Fruit fly (Drosophila melanogaster) whole organism, adult: ENCODE results near the gene slf.

ENCODE experiments used
- CG11617 ChIP-seq: fragments of 200-800 bp; sonication (Bioruptor generic); optimal IDR thresholded peaks from 2 replicates; lab custom pipeline; 2017; ENCODE audit warnings: mild to moderate bottlenecking, missing biosample characterization, missing genetic modification reagents, missing genetic modification characterization
- CG12768 ChIP-seq: fragments of 200-800 bp; sonication (Bioruptor generic); optimal IDR thresholded peaks from 2 replicates; lab custom pipeline; 2017; ENCODE audit warnings: missing biosample characterization, missing genetic modification characterization, mild to moderate bottlenecking, moderate library complexity, missing genetic modification reagents
- CG14711 ChIP-seq: fragments of 200-800 bp; sonication (Bioruptor generic); optimal IDR thresholded peaks from 2 replicates; lab custom pipeline; 2018; ENCODE audit warnings: missing biosample characterization, mild to moderate bottlenecking, missing genetic modification characterization, moderate library complexity
- CG1620 ChIP-seq: fragments of 200-800 bp; sonication (Bioruptor generic); optimal IDR thresholded peaks from 2 replicates; lab custom pipeline; 2016; ENCODE audit warnings: missing biosample characterization, missing genetic modification characterization
- CG33017 ChIP-seq: fragments of 200-800 bp; sonication (Bioruptor generic); optimal IDR thresholded peaks from 2 replicates; lab custom pipeline; 2018; ENCODE audit warnings: missing biosample characterization, mild to moderate bottlenecking, missing genetic modification characterization, moderate library complexity
- CG5204 ChIP-seq: fragments of 200-800 bp; sonication (Bioruptor generic); optimal IDR thresholded peaks from 2 replicates; lab custom pipeline; 2016; ENCODE audit warnings: missing biosample characterization, missing genetic modification characterization
- CG7045 ChIP-seq: fragments of 200-800 bp; sonication (Bioruptor generic); optimal IDR thresholded peaks from 2 replicates; lab custom pipeline; 2017; ENCODE audit warnings: missing biosample characterization, mild to moderate bottlenecking, missing genetic modification characterization
- CG7101 ChIP-seq: fragments of 200-800 bp; sonication (Bioruptor generic); optimal IDR thresholded peaks from 2 replicates; lab custom pipeline; 2018; ENCODE audit warnings: missing biosample characterization, mild to moderate bottlenecking, missing genetic modification characterization, moderate library complexity
- Clk ChIP-seq: fragments of 200-800 bp; sonication (Bioruptor generic); optimal IDR thresholded peaks from 2 replicates; lab custom pipeline; 2017; ENCODE audit warnings: missing biosample characterization, missing genetic modification characterization
- Crg-1 ChIP-seq: fragments of 200-800 bp; sonication (Bioruptor generic); optimal IDR thresholded peaks from 2 replicates; lab custom pipeline; 2016; ENCODE audit warnings: missing biosample characterization, missing genetic modification characterization
- Hr96 ChIP-seq: fragments of 200-800 bp; sonication (Bioruptor generic); optimal IDR thresholded peaks from 2 replicates; lab custom pipeline; 2016; ENCODE audit warnings: missing biosample characterization, missing genetic modification characterization
- Mnt ChIP-seq: fragments of 200-800 bp; sonication (Bioruptor generic); optimal IDR thresholded peaks from 2 replicates; lab custom pipeline; 2016; ENCODE audit warnings: missing biosample characterization, mild to moderate bottlenecking, missing genetic modification characterization
- bab1 ChIP-seq: fragments of 200-800 bp; sonication (Bioruptor generic); optimal IDR thresholded peaks from 3 replicates; lab custom pipeline; 2019; ENCODE audit warnings: missing biosample characterization, mild to moderate bottlenecking, missing genetic modification characterization, moderate library complexity
- cic ChIP-seq: fragments of 200-800 bp; sonication (Bioruptor generic); optimal IDR thresholded peaks from 2 replicates; lab custom pipeline; 2017; ENCODE audit warnings: missing biosample characterization, mild to moderate bottlenecking, missing genetic modification characterization, moderate library complexity
- cnc ChIP-seq, 2 experiments: fragments of >200 bp; optimal IDR thresholded peaks; 2 replicates each; lab custom pipeline; 2017
- kay ChIP-seq: fragments of 200-800 bp; sonication (Bioruptor generic); peaks from one replicate; lab custom pipeline; 2016; ENCODE audit warnings: missing biosample characterization, missing genetic modification characterization, borderline replicate concordance
- ovo ChIP-seq: fragments of 200-800 bp; sonication (Bioruptor generic); optimal IDR thresholded peaks from 2 replicates; lab custom pipeline; 2016; ENCODE audit warnings: missing biosample characterization, missing genetic modification characterization
- pad ChIP-seq: fragments of 200-800 bp; sonication (Bioruptor generic); optimal IDR thresholded peaks from 3 replicates; lab custom pipeline; 2017; ENCODE audit warnings: missing biosample characterization, missing genetic modification characterization, mild to moderate bottlenecking, moderate library complexity, missing genetic modification reagents
- tj ChIP-seq: fragments of 200-800 bp; sonication (Bioruptor generic); optimal IDR thresholded peaks from 3 replicates; lab custom pipeline; 2017; ENCODE audit warnings: missing biosample characterization, mild to moderate bottlenecking, missing genetic modification characterization, moderate library complexity
- toe ChIP-seq: fragments of 200-800 bp; sonication (Bioruptor generic); optimal IDR thresholded peaks from 2 replicates; lab custom pipeline; 2016; ENCODE audit warnings: missing biosample characterization, missing genetic modification characterization

The slf gene

dm6 chr2L:4819995-4820394 is 18.3 kb upstream of the slf start:
- TF ChIP-seq kay (no peak), pad (GFP tag; lab: Kevin White, UChicago) (no peak), CG11617 (GFP tag; lab: Kevin White, UChicago) (no peak), Clk (GFP tag; lab: Kevin White, UChicago) (no peak), CG7045 (GFP tag; lab: Kevin White, UChicago) (no peak), CG33017 (tag; lab: Kevin White, UChicago) (no peak), bab1 (GFP tag; lab: Kevin White, UChicago) (no peak), cic (no peak), toe (GFP tag; lab: Kevin White, UChicago) (no peak), Crg-1 (GFP tag; lab: Kevin White, UChicago) (no peak), ovo (GFP tag; lab: Kevin White, UChicago) (no peak), CG5204 (GFP tag; lab: Kevin White, UChicago) (no peak), CG12768 (no peak), CG7101 (tag; lab: Kevin White, UChicago) (no peak), cnc (optimal IDR thresholded peaks at IDR 0.05; lab: Kevin White, UChicago) (no peak), tj (GFP tag; lab: Kevin White, UChicago) (no peak), Mnt (GFP tag; lab: Kevin White, UChicago) (no peak), CG1620 (GFP tag; lab: Kevin White, UChicago) (no peak), Hr96 (GFP tag; lab: Kevin White, UChicago) (no peak), CG14711 (tag; lab: Kevin White, UChicago) (no peak)

- TF ChIP-seq bab1 (GFP tag; lab: Kevin White, UChicago) (peak; percentile 39), Clk (GFP tag; lab: Kevin White, UChicago) (no peak)
These were observed 16.3 kb upstream of the slf start, which contains the start of gene CG3225 for dm6 chr2L:4818056-4818455. Gene CG3225 (minus strand): TSS chr2L:4818245.

dm6 chr2L:4813023-4813339 is 11.3 kb upstream of the slf start:
- TF ChIP-seq CG14711 (tag; lab: Kevin White, UChicago) (no peak), pad (GFP tag; lab: Kevin White, UChicago) (no peak), CG33017 (tag; lab: Kevin White, UChicago) (no peak), Mnt (GFP tag; lab: Kevin White, UChicago) (no peak), kay (no peak), CG5204 (GFP tag; lab: Kevin White, UChicago) (no peak), CG12768 (no peak)

dm6 chr2L:4812261-4813022 is 10.7 kb upstream of the slf start, which contains the start of gene CG15629:
Gene CG15629 (plus strand): TSS chr2L:4813009.
- no peak for TF ChIP-seq CG7045 (GFP tag; lab: Kevin White, UChicago)
- peak; percentile 53 for TF ChIP-seq tj (GFP tag; lab: Kevin White, UChicago)

- peak; percentile 84 for TF ChIP-seq cic
- peak; percentile 0 for TF ChIP-seq CG11617 (GFP tag; lab: Kevin White, UChicago)
- peak; percentile 85 for TF ChIP-seq Mnt (GFP tag; lab: Kevin White, UChicago)
- no peak for TF ChIP-seq bab1 (GFP tag; lab: Kevin White, UChicago)
- no peak for TF ChIP-seq pad (GFP tag; lab: Kevin White, UChicago)
- TF ChIP-seq CG14711 (tag; lab: Kevin White, UChicago): no peak
- TF ChIP-seq toe (GFP tag; lab: Kevin White, UChicago): no peak
- TF ChIP-seq CG7045 (GFP tag; lab: Kevin White, UChicago): no peak
- no peak for TF ChIP-seq Crg-1 (GFP tag; lab: Kevin White, UChicago)
- TF ChIP-seq CG1620 (GFP tag; lab: Kevin White, UChicago): no peak
- no peak for TF ChIP-seq Hr96 (GFP tag; lab: Kevin White, UChicago)
- TF ChIP-seq tj (GFP tag; lab: Kevin White, UChicago): no peak
- TF ChIP-seq CG5204 (GFP tag; lab: Kevin White, UChicago): no peak
- TF ChIP-seq CG12768: peak; percentile 86
- no peak for TF ChIP-seq CG7101 (tag; lab: Kevin White, UChicago)
- no peak for TF ChIP-seq cnc (optimal IDR thresholded peaks at IDR 0.05; lab: Kevin White, UChicago)
- no peak for TF ChIP-seq CG33017 (tag; lab: Kevin White, UChicago)
- TF ChIP-seq ovo (GFP tag; lab: Kevin White, UChicago): peak; percentile 30
- TF ChIP-seq Clk (GFP tag; lab: Kevin White, UChicago): peak; percentile 8
- TF ChIP-seq kay: no peak
These were observed 9.9 kb upstream of the slf start for dm6 chr2L:4811491-4812058.

dm6 chr2L:4810697-4811490 is 9.2 kb upstream of the slf start:
- TF ChIP-seq toe (GFP tag; lab: Kevin White, UChicago) (peak; percentile 37), Crg-1 (GFP tag; lab: Kevin White, UChicago) (peak; percentile 5), Clk (GFP tag; lab: Kevin White, UChicago) (no peak), CG11617 (GFP tag; lab: Kevin White, UChicago) (peak; percentile 77), CG33017 (tag; lab: Kevin White, UChicago) (peak; percentile 11), CG7101 (tag; lab: Kevin White, UChicago) (peak; percentile 11), CG14711 (tag; lab: Kevin White, UChicago) (peak; percentile 18), kay (peak; percentile 68), CG7045 (GFP tag; lab: Kevin White, UChicago) (peak; percentile 63), cic (no peak), bab1 (GFP tag; lab: Kevin White, UChicago) (no peak), cnc (optimal IDR thresholded peaks at IDR 0.05; lab: Kevin White, UChicago) (no peak), ovo (GFP tag; lab: Kevin White, UChicago) (no peak), CG12768 (no peak), Hr96 (GFP tag; lab: Kevin White, UChicago) (peak; percentile 26), CG1620 (GFP tag; lab: Kevin White, UChicago) (peak; percentile 11), Mnt (GFP tag; lab: Kevin White, UChicago) (no peak), pad (GFP tag; lab: Kevin White, UChicago) (peak; percentile 27), CG5204 (GFP tag; lab: Kevin White, UChicago) (peak; percentile 70), tj (GFP tag; lab: Kevin White, UChicago) (peak; percentile 39)
